Worm (Caenorhabditis elegans): Measurements from ENCODE around the gene pqn-65.

- TF ChIP-seq egrh-3 (GFP tag; IDR thresholded peaks at IDR 0.05) (no peak), madf-10 (tag; optimal IDR thresholded peaks at IDR 0.05) (no peak), lin-54 (GFP tag; optimal IDR thresholded peaks at IDR 0.05) (no peak), dpff-1 (tag; optimal IDR thresholded peaks at IDR 0.05) (no peak), B0019.2 (GFP tag; conservative IDR thresholded peaks at IDR 0.05) (no peak), lsl-1 (GFP tag; optimal IDR thresholded peaks at IDR 0.05) (no peak), him-1 (tag; optimal IDR thresholded peaks at IDR 0.05) (no peak), snpc-4 (GFP tag; optimal IDR thresholded peaks at IDR 0.05) (no peak), snpc-4 (tag; optimal IDR thresholded peaks at IDR 0.05) (no peak), gei-17 (GFP tag; optimal IDR thresholded peaks at IDR 0.05) (no peak)
These were observed 8.9 kb upstream of the pqn-65 start for ce11 chrX:4628350-4628749.
